Worm (Caenorhabditis elegans) whole organism, mixed stage, embryonic: ENCODE results near the gene cnc-5.

Experiments
- blmp-1 ChIP-seq: fragments of 150-350 bp; optimal IDR thresholded peaks from 2 replicates; lab custom pipeline; 2014; ENCODE audit warnings: missing biosample characterization, missing genetic modification characterization
- cnd-1 ChIP-seq: fragments of 200-800 bp; sonication (Bioruptor generic); optimal IDR thresholded peaks from 2 replicates; lab custom pipeline; 2018; ENCODE audit warnings: mild to moderate bottlenecking, missing genetic modification characterization, missing compliant biosample characterization
- mls-2 ChIP-seq: sonication (generic microtip); optimal IDR thresholded peaks from 2 replicates; lab custom pipeline; 2016; ENCODE audit warnings: mild to moderate bottlenecking, missing genetic modification characterization, moderate library complexity, missing compliant biosample characterization
- unc-120 ChIP-seq: sonication (generic microtip); optimal IDR thresholded peaks from 2 replicates; lab custom pipeline; 2017; ENCODE audit warnings: missing genetic modification characterization, missing compliant biosample characterization; ENCODE audit not compliant: poor library complexity, severe bottlenecking
- ztf-11 ChIP-seq: fragments of 150-350 bp; optimal IDR thresholded peaks from 2 replicates; lab custom pipeline; 2014; ENCODE audit warnings: missing biosample characterization, missing genetic modification characterization

- TF ChIP-seq cnd-1 (no peak), unc-120 (tag; lab: Kevin White, UChicago) (no peak), mls-2 (no peak), blmp-1 (no peak), ztf-11 (no peak)
Observed at ce11 chrV:1476841-1477240, 31.7 kb downstream of the cnc-5 start.
